Worm (Caenorhabditis elegans): ENCODE measurements around the gene clec-32.

Gene clec-32

DNA sequence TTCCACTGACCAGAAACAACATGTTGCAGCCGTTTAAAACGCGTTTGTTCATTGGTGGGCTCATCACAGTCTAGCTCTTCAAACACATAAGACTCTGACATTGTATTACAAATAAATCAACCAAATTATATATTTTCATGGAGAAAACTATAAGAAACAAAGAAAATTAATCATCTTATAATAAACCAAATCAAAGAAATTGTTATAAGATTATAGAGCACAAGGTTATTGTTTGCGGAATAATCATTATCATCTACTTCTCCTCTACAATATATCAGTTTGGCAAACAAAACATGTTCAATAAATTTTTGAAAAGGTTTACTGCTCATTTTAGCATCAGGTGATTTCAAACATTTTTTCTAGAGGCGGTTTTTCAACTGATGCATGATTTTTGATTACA is at the start of gene clec-32, which contains the start of gene clec-24:
clec-32 (minus strand) TSS at position 101 of the 400 bp plus-strand sequence.
clec-24 (plus strand) TSS at position 294 of the 400 bp plus-strand sequence.
- TF ChIP-seq tbx-37 (GFP tag; conservative IDR thresholded peaks at IDR 0.05) = no peak
- TF ChIP-seq sea-1 (GFP tag; conservative IDR thresholded peaks at IDR 0.05) = no peak
- no peak for TF ChIP-seq pes-1 (GFP tag; IDR thresholded peaks at IDR 0.05)
- TF ChIP-seq ets-7 (tag; optimal IDR thresholded peaks at IDR 0.05) = no peak
- TF ChIP-seq tbx-11 (GFP tag; IDR thresholded peaks at IDR 0.05) = no peak
- TF ChIP-seq F13C5.2 (tag; optimal IDR thresholded peaks at IDR 0.05) = no peak
- TF ChIP-seq tra-4 (tag; optimal IDR thresholded peaks at IDR 0.05) = no peak

DNA sequence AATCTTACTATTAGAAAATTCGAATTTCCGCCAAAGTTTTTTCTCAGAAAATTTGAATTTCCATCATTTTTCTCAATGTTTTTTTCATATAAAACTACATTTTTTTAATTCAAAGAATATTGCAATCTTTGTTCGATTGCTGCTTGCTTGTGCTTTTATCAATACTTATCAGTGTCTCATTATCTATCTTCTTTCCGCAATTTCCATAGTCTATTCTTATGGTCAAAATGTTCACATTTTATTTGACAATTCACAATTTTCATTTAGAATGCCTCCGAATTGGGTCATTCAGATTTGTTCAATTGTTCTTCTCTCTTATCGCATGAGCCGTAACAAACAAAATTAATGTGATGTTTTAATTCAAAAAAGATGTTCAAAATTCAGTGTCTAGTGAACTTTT is 49.7 kb upstream of the clec-32 start:
- TF ChIP-seq pes-1 (GFP tag; IDR thresholded peaks at IDR 0.05) (no peak), ets-7 (tag; optimal IDR thresholded peaks at IDR 0.05) (no peak), flt-1 (GFP tag; IDR thresholded peaks at IDR 0.05) (no peak), ceh-36 (tag; optimal IDR thresholded peaks at IDR 0.05) (no peak), tbx-37 (GFP tag; conservative IDR thresholded peaks at IDR 0.05) (no peak), hmg-4 (GFP tag; optimal IDR thresholded peaks at IDR 0.05) (no peak)

DNA sequence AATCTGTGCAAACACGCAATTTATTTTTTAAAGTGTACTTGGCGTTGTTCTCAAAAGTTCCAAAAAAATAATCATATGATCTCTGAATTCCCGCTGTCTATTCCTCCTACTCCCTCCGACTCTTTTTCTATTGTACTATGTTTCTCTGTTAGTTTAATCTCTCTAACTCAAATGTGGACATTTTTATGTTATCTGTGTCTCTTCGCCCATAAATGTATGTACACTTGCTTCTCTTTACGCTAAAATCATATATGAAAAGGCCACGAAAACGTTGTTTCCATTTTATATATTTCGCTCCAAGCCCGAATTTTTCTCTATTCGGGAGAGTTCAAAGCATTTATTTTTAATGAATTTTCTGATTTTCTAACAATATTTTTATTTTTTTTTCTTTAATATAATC is 49.2 kb upstream of the clec-32 start:
- TF ChIP-seq scrt-1 (GFP tag; IDR thresholded peaks at IDR 0.05) = no peak
- TF ChIP-seq ceh-36 (tag; optimal IDR thresholded peaks at IDR 0.05) = no peak
- no peak for TF ChIP-seq ama-1 (optimal IDR thresholded peaks at IDR 0.05)
- no peak for TF ChIP-seq flt-1 (GFP tag; IDR thresholded peaks at IDR 0.05)
- TF ChIP-seq tra-4 (tag; optimal IDR thresholded peaks at IDR 0.05) = no peak
- TF ChIP-seq F13C5.2 (tag; optimal IDR thresholded peaks at IDR 0.05) = no peak
- no peak for TF ChIP-seq pes-1 (GFP tag; IDR thresholded peaks at IDR 0.05)
- no peak for TF ChIP-seq tbx-11 (GFP tag; IDR thresholded peaks at IDR 0.05)

DNA sequence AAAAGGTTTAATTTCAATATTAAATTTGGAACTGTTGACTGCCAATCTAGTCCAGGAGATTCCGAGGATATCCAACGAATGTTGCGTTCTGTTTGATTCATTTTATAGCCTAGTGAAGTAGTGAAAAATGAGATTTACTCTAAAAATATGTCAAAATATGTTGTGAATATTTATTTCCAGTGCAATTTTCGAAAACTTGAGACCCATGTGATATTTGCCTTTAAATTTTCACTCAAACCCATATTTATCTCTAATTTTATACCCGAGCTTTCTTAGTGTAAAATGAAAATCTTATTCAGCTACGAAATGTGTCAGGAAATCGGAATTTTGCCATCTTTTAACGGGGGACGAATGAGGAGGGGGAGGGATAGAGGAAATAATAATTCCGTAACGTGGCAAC is 48.3 kb upstream of the clec-32 start, which contains the start of gene F09C6.16:
F09C6.16 (minus strand) TSS at position 101 of the 400 bp plus-strand sequence.
- TF ChIP-seq B0310.2 (tag; optimal IDR thresholded peaks at IDR 0.05) (no peak), tbx-37 (GFP tag; conservative IDR thresholded peaks at IDR 0.05) (no peak), F13C5.2 (tag; optimal IDR thresholded peaks at IDR 0.05) (no peak), hmbx-1 (tag; optimal IDR thresholded peaks at IDR 0.05) (no peak), tbx-11 (GFP tag; IDR thresholded peaks at IDR 0.05) (no peak), aly-1 (tag; optimal IDR thresholded peaks at IDR 0.05) (no peak), ceh-36 (tag; optimal IDR thresholded peaks at IDR 0.05) (no peak), ama-1 (optimal IDR thresholded peaks at IDR 0.05) (no peak), ets-7 (tag; optimal IDR thresholded peaks at IDR 0.05) (no peak), flt-1 (GFP tag; IDR thresholded peaks at IDR 0.05) (no peak), hmg-4 (GFP tag; optimal IDR thresholded peaks at IDR 0.05) (no peak), tra-4 (tag; optimal IDR thresholded peaks at IDR 0.05) (no peak), hnd-1 (tag; optimal IDR thresholded peaks at IDR 0.05) (no peak), scrt-1 (GFP tag; IDR thresholded peaks at IDR 0.05) (no peak), sea-1 (GFP tag; conservative IDR thresholded peaks at IDR 0.05) (no peak), pes-1 (GFP tag; IDR thresholded peaks at IDR 0.05) (no peak)

DNA sequence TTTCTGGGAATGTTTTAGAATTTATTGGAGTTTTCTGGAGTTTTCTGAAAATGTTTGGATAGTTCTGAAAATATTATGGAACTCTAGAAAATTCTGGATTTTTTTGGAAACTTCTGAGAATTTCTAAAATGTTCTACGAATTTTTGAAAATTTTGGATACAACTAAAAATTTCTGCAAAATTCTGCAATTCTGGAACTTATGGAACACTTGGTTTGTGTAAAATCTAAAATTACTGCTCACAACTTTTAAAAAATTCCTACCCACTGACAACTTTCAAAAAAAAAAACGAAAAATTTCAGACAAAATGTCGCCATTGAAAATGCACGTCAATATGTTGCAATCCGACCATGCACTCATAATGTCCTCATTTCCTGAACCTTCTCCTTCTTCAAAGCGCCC is 43.0 kb upstream of the clec-32 start, which contains the start of gene nhr-262:
nhr-262 (plus strand) TSS at position 301 of the 400 bp plus-strand sequence.
- no peak for TF ChIP-seq ceh-13 (GFP tag; optimal IDR thresholded peaks at IDR 0.05)
- no peak for TF ChIP-seq hnd-1 (tag; optimal IDR thresholded peaks at IDR 0.05)

DNA sequence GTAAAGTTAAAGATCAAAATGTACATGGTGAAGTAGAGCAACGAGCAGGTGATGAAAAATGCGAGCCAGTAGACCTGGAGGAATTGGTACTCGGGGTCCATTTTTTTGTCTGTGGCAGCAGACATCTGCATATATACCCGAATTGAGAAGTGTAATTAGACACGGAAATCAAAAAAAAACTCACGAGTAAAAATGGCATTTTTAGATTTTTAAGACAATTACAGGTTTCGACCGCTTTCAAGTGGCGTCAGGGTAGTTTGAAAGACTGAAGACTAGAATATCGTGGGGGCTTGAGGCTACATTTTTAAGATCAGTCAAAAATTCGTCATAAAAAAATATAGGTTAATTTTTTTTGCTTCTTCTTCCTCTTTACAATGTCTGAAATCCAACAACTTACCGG is 41.1 kb upstream of the clec-32 start, which contains the start of gene srd-68:
srd-68 (minus strand) TSS at position 101 of the 400 bp plus-strand sequence.
- no peak for TF ChIP-seq ets-7 (tag; optimal IDR thresholded peaks at IDR 0.05)
- TF ChIP-seq ceh-36 (tag; optimal IDR thresholded peaks at IDR 0.05) = no peak
- no peak for TF ChIP-seq scrt-1 (GFP tag; IDR thresholded peaks at IDR 0.05)
- no peak for TF ChIP-seq tra-4 (tag; optimal IDR thresholded peaks at IDR 0.05)
- no peak for TF ChIP-seq ama-1 (optimal IDR thresholded peaks at IDR 0.05)
- no peak for TF ChIP-seq ceh-13 (GFP tag; optimal IDR thresholded peaks at IDR 0.05)
- no peak for TF ChIP-seq pes-1 (GFP tag; IDR thresholded peaks at IDR 0.05)
- no peak for TF ChIP-seq hmg-4 (GFP tag; optimal IDR thresholded peaks at IDR 0.05)
- no peak for TF ChIP-seq sea-1 (GFP tag; conservative IDR thresholded peaks at IDR 0.05)
- TF ChIP-seq flt-1 (GFP tag; IDR thresholded peaks at IDR 0.05) = no peak
- TF ChIP-seq B0310.2 (tag; optimal IDR thresholded peaks at IDR 0.05) = no peak

DNA sequence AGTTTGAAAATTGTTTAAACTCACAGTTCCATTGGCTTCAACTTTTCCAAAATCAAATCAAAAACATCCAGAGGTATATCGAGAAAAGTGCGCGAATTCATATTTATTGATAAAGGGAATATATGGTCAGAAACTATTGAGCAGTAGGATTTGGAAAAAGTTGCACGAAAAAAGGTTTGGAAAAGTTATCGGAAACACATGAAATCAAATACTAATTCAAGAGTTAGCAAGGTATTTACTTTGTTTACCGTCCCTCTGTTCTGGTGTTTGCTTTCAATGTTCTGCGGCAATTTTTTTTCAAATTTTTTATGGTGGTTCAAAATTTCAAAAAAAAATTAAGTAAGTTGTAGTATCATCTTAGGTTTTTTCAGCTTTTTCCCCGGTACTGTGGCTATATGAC is 37.7 kb upstream of the clec-32 start, which contains the start of gene fbxa-45:
fbxa-45 (minus strand) TSS at position 101 of the 400 bp plus-strand sequence.
- no peak for TF ChIP-seq ceh-36 (tag; optimal IDR thresholded peaks at IDR 0.05)
- no peak for TF ChIP-seq scrt-1 (GFP tag; IDR thresholded peaks at IDR 0.05)
- no peak for TF ChIP-seq ceh-13 (GFP tag; optimal IDR thresholded peaks at IDR 0.05)
- TF ChIP-seq tbx-37 (GFP tag; conservative IDR thresholded peaks at IDR 0.05) = no peak

DNA sequence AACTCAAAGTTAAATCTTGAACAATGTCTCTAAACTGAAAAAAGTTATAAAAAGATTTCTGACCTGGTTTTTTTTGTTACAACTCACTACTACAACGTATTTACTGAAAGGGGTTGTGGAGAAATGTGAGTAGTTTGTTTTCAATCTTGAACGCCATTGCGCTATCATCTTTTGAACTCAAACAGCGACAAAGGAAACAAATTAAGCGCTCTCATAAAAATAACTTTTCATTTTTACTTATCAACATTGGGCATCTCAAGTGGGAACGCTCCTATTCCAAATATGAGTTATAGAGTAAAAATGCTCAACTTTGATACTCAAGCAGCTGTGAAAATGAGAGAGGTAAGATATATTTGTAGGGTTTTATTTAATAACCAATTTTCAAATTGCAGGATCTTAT is 31.8 kb upstream of the clec-32 start, which contains the start of gene F09C6.15:
F09C6.15 (plus strand) TSS at position 301 of the 400 bp plus-strand sequence.
- no peak for TF ChIP-seq B0310.2 (tag; optimal IDR thresholded peaks at IDR 0.05)
- TF ChIP-seq sea-1 (GFP tag; conservative IDR thresholded peaks at IDR 0.05) = no peak
- no peak for TF ChIP-seq flt-1 (GFP tag; IDR thresholded peaks at IDR 0.05)
- no peak for TF ChIP-seq ets-7 (tag; optimal IDR thresholded peaks at IDR 0.05)
- no peak for TF ChIP-seq ceh-13 (GFP tag; optimal IDR thresholded peaks at IDR 0.05)
- no peak for TF ChIP-seq ama-1 (optimal IDR thresholded peaks at IDR 0.05)
- no peak for TF ChIP-seq hmg-4 (GFP tag; optimal IDR thresholded peaks at IDR 0.05)
- no peak for TF ChIP-seq aly-1 (tag; optimal IDR thresholded peaks at IDR 0.05)
